Fruit fly (Drosophila melanogaster): ENCODE results near the gene Eig71Eb.

Eig71Eb gene

DNA sequence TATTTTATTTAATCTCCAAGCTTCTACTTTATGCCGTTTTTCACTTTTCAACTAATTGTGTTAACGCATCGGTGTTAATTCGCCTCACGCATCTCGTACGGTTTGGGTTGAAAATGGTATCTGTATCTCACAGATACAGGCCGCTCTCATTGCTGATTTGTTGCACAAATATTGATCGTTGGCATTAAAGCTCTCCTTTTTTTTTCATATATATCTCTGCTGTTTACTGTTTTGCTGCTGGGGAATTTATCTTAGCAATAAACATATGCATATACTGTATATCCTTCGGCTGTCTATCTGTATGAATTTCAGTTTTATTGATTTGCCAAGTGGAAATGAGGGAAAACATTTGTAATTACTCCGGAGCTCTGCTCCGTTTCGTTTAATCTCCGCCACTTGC, 17.1 kb upstream of the Eig71Eb start (continued):
- TF ChIP-seq Fer2 (tag; optimal IDR thresholded peaks at IDR 0.05): no peak
- peak; percentile 20 for TF ChIP-seq Hmr (GFP tag; optimal IDR thresholded peaks at IDR 0.05)
- no peak for TF ChIP-seq nmo (GFP tag; optimal IDR thresholded peaks at IDR 0.05)
- TF ChIP-seq CG8281 (tag; optimal IDR thresholded peaks at IDR 0.05): no peak
- peak; percentile 6 for TF ChIP-seq CG12659 (GFP tag; optimal IDR thresholded peaks at IDR 0.05)
- TF ChIP-seq CG1233 (GFP tag; optimal IDR thresholded peaks at IDR 0.05): no peak
- TF ChIP-seq CG13424 (tag; optimal IDR thresholded peaks at IDR 0.05): no peak
- no peak for TF ChIP-seq Bgb (GFP tag; IDR thresholded peaks at IDR 0.05; ENCODE audit: partially characterized antibody)
- TF ChIP-seq dmrt99B (tag; optimal IDR thresholded peaks at IDR 0.05): no peak
- TF ChIP-seq run (tag; optimal IDR thresholded peaks at IDR 0.05): no peak
- TF ChIP-seq disco-r (GFP tag; optimal IDR thresholded peaks at IDR 0.05): no peak
- TF ChIP-seq CG34376 (GFP tag; optimal IDR thresholded peaks at IDR 0.05): peak; percentile 6
- TF ChIP-seq CG17361 (GFP tag; IDR thresholded peaks at IDR 0.05): no peak

DNA sequence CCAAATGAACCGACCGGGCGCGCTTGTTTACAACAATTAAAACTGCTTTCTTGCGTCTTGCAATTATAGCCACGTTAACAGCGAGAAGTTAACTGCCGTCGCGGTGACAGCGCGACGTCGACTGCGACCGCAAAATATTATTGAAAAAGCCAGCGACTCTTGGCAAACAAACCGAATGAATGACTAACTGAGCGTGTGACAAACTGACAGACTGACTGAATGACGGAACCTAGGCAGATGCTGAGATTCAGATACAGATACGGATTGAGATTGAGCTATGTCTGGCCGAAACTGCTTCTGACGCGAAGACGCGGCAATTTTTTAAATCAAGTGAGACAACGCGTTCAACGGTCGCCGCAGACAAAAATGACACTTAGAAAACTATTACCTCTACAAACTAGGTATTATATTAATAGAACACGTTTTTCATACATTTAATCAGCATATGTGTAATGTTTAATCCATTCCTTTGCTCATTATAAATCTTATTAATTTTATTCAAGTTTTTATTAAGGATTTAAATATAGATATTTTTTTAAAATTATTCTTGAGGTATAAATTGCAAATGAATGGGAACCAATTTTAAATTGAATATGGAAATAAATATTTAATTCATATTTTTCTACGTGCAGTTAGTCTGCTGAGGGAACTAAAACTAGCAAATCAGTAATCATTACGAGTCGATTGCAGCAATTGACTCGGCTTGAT, 15.2 kb upstream of the Eig71Eb start:
- TF ChIP-seq schlank (tag; optimal IDR thresholded peaks at IDR 0.05) (no peak), CoRest (tag; optimal IDR thresholded peaks at IDR 0.05) (peak; percentile 2), CG15269 (tag; optimal IDR thresholded peaks at IDR 0.05) (peak; percentile 13), CG11504 (tag; optimal IDR thresholded peaks at IDR 0.05) (peak; percentile 46), CG17361 (GFP tag; IDR thresholded peaks at IDR 0.05) (0 out of 3 replicates have a peak, but pooled peaks have one; percentile 40), CG13424 (tag; optimal IDR thresholded peaks at IDR 0.05) (peak; percentile 1), CG18599 (GFP tag; optimal IDR thresholded peaks at IDR 0.05) (peak; percentile 4), CG7839 (tag; optimal IDR thresholded peaks at IDR 0.05) (peak; percentile 15), CG13894 (tag; optimal IDR thresholded peaks at IDR 0.05) (peak; percentile 32), Med (GFP tag) (peak; percentile 17), gem (tag; optimal IDR thresholded peaks at IDR 0.05) (peak; percentile 50), sens-2 (GFP tag; IDR thresholded peaks at IDR 0.05) (0 out of 2 replicates have a peak, but pooled peaks have one; percentile 21), CG1024 (GFP tag; IDR thresholded peaks at IDR 0.05) (no peak), Adf1 (GFP tag; IDR thresholded peaks at IDR 0.05) (peak; percentile 21; the same call in 1 of the 2 replicates), Nf-YC (tag; optimal IDR thresholded peaks at IDR 0.05) (peak; percentile 17), Ets97D (GFP tag; optimal IDR thresholded peaks at IDR 0.05) (no peak), al (GFP tag; IDR thresholded peaks at IDR 0.05) (no peak), grau (tag; optimal IDR thresholded peaks at IDR 0.05) (peak; percentile 34), CG10431 (GFP tag; optimal IDR thresholded peaks at IDR 0.05) (no peak), CG10209 (GFP tag; optimal IDR thresholded peaks at IDR 0.05) (no peak), Hr51 (GFP tag; optimal IDR thresholded peaks at IDR 0.05) (peak in 1 of 2 experiments; percentile 29), gce (GFP tag; IDR thresholded peaks at IDR 0.05) (no peak), CG7556 (GFP tag; optimal IDR thresholded peaks at IDR 0.05) (peak; percentile 21), CG2678 (tag; optimal IDR thresholded peaks at IDR 0.05) (peak; percentile 57), dysf (GFP tag; IDR thresholded peaks at IDR 0.05) (no peak), klu (GFP tag; IDR thresholded peaks at IDR 0.05) (no peak), CG34376 (GFP tag; optimal IDR thresholded peaks at IDR 0.05) (peak; percentile 31), CG9797 (GFP tag; optimal IDR thresholded peaks at IDR 0.05) (no peak), CG8924 (tag; optimal IDR thresholded peaks at IDR 0.05) (peak; percentile 11), cwo (GFP tag; optimal IDR thresholded peaks at IDR 0.05) (peak; percentile 31), CG1603 (tag; optimal IDR thresholded peaks at IDR 0.05) (no peak), sug (tag; optimal IDR thresholded peaks at IDR 0.05) (peak; percentile 10), chinmo (GFP tag; IDR thresholded peaks at IDR 0.05; ENCODE audit: partially characterized antibody) (0 out of 4 replicates have a peak, but pooled peaks have one; percentile 26), Usf (GFP tag; optimal IDR thresholded peaks at IDR 0.05) (no peak), crc (GFP tag; optimal IDR thresholded peaks at IDR 0.05) (no peak), Fer1 (GFP tag; optimal IDR thresholded peaks at IDR 0.05) (no peak), CG8281 (tag; optimal IDR thresholded peaks at IDR 0.05) (peak; percentile 99)

Data from whole organism, embryonic.